Worm (Caenorhabditis elegans) whole organism, young adult: ENCODE measurements around the gene msp-33.

Experiments
- B0035.1 ChIP-seq: sonication (generic microtip); optimal IDR thresholded peaks from 2 replicates; lab custom pipeline; 2016; ENCODE audit warnings: missing genetic modification characterization, mild to moderate bottlenecking, missing compliant biosample characterization, missing genotype, missing genetic modification reagents
- F39B2.1 ChIP-seq: fragments of 200-800 bp; sonication (Bioruptor generic); IDR thresholded peaks from 2 replicates; pipeline ENCODE4 v1.3.6; 2022; ENCODE audit warnings: missing genetic modification reagents, missing genetic modification characterization, missing compliant biosample characterization
- F52B5.7 ChIP-seq: sonication (generic microtip); optimal IDR thresholded peaks from 2 replicates; lab custom pipeline; 2016; ENCODE audit warnings: mild to moderate bottlenecking, missing genetic modification characterization, missing compliant biosample characterization
- T07F8.4 ChIP-seq: sonication (generic microtip); optimal IDR thresholded peaks from 2 replicates; lab custom pipeline; 2016; ENCODE audit warnings: mild to moderate bottlenecking, missing genetic modification characterization, moderate library complexity, missing compliant biosample characterization
- T26A5.8 ChIP-seq: sonication (generic microtip); optimal IDR thresholded peaks from 2 replicates; lab custom pipeline; 2016; ENCODE audit warnings: missing genetic modification characterization, missing compliant biosample characterization
- Y56A3A.18 ChIP-seq: fragments of 200-800 bp; sonication (Bioruptor generic); IDR thresholded peaks from 2 replicates; pipeline ENCODE4 v1.3.6; 2022; ENCODE audit warnings: missing genetic modification reagents, missing genetic modification characterization, missing compliant biosample characterization
- Y67H2A.10 ChIP-seq: fragments of 200-800 bp; sonication (Bioruptor generic); conservative IDR thresholded peaks from 2 replicates; pipeline ENCODE4 v1.3.6; 2022; ENCODE audit warnings: missing genetic modification reagents, missing genetic modification characterization, missing compliant biosample characterization
- ZK185.1 ChIP-seq: sonication (generic microtip); optimal IDR thresholded peaks from 2 replicates; lab custom pipeline; 2016; ENCODE audit warnings: mild to moderate bottlenecking, missing genetic modification characterization, missing compliant biosample characterization; ENCODE audit not compliant: poor library complexity, severe bottlenecking
- akir-1 ChIP-seq: fragments of 200-800 bp; sonication (Bioruptor generic); optimal IDR thresholded peaks from 2 replicates; lab custom pipeline; 2018; ENCODE audit warnings: mild to moderate bottlenecking, missing genetic modification characterization, moderate library complexity, missing compliant biosample characterization
- ama-1 ChIP-seq, 3 experiments: fragments of 150-350 bp in 1 of 3; sonication (generic microtip) in 2 of 3; optimal IDR thresholded peaks; 2 replicates each; lab custom pipeline; 2014 to 2018; ENCODE audit warnings: missing biosample characterization in 2 of 3, missing genetic modification characterization in 2 of 3, missing genetic modification reagents in 2 of 3
- aptf-3 ChIP-seq: fragments of 200-800 bp; sonication (Bioruptor generic); IDR thresholded peaks from 2 replicates; pipeline ENCODE4 v1.3.6; 2022; ENCODE audit warnings: missing genetic modification characterization, missing compliant biosample characterization
- attf-6 ChIP-seq: fragments of 200-800 bp; sonication (Bioruptor generic); IDR thresholded peaks from 2 replicates; pipeline ENCODE4 v1.3.6; 2022; ENCODE audit warnings: missing genetic modification reagents, missing genetic modification characterization, missing compliant biosample characterization
- bed-1 ChIP-seq: fragments of 200-800 bp; sonication (Bioruptor generic); IDR thresholded peaks from 2 replicates; pipeline ENCODE4 v1.3.6; 2022; ENCODE audit warnings: missing genetic modification reagents, missing genetic modification characterization, missing compliant biosample characterization
- cebp-1 ChIP-seq, 2 experiments: fragments of 200-800 bp in 1 of 2; sonication (Bioruptor generic) in 1 of 2; sonication (generic microtip) in 1 of 2; IDR thresholded peaks in 1 of 2; optimal IDR thresholded peaks in 1 of 2; 2 replicates each; pipeline versions ENCODE4 v1.3.6 to Lab custom; 2017 to 2022; ENCODE audit warnings: missing compliant biosample characterization in 2 of 2, missing genetic modification characterization in 2 of 2, mild to moderate bottlenecking in 1 of 2, missing genetic modification reagents in 1 of 2, moderate library complexity in 1 of 2
- ceh-100 ChIP-seq: fragments of 200-800 bp; sonication (Bioruptor generic); IDR thresholded peaks from 2 replicates; pipeline ENCODE4 v1.3.6; 2022; ENCODE audit warnings: missing genetic modification reagents, missing genetic modification characterization, missing compliant biosample characterization
- ceh-40 ChIP-seq: fragments of 200-800 bp; sonication (Bioruptor generic); IDR thresholded peaks from 2 replicates; pipeline ENCODE4 v1.3.6; 2022; ENCODE audit warnings: missing genetic modification characterization, missing compliant biosample characterization
- ceh-79 ChIP-seq: sonication (generic microtip); optimal IDR thresholded peaks from 2 replicates; lab custom pipeline; 2017; ENCODE audit warnings: mild to moderate bottlenecking, missing genetic modification characterization, missing compliant biosample characterization
- chd-7 ChIP-seq: sonication (generic microtip); optimal IDR thresholded peaks from 2 replicates; lab custom pipeline; 2016; ENCODE audit warnings: mild to moderate bottlenecking, missing genetic modification characterization, moderate library complexity, missing compliant biosample characterization
- die-1 ChIP-seq: sonication (generic microtip); optimal IDR thresholded peaks from 2 replicates; lab custom pipeline; 2016; ENCODE audit warnings: missing genotype, mild to moderate bottlenecking, missing genetic modification characterization, missing compliant biosample characterization
- dpff-1 ChIP-seq: sonication (generic microtip); optimal IDR thresholded peaks from 2 replicates; lab custom pipeline; 2017; ENCODE audit warnings: mild to moderate bottlenecking, missing genetic modification characterization, missing compliant biosample characterization
- egl-18 ChIP-seq: fragments of 200-800 bp; sonication (Bioruptor generic); IDR thresholded peaks from 2 replicates; pipeline ENCODE4 v1.3.6; 2022; ENCODE audit warnings: missing genetic modification reagents, missing genetic modification characterization, missing compliant biosample characterization
- egl-44 ChIP-seq: fragments of 200-800 bp; sonication (Bioruptor generic); IDR thresholded peaks from 2 replicates; pipeline ENCODE4 v1.3.6; 2022; ENCODE audit warnings: missing genetic modification reagents, missing genetic modification characterization, missing compliant biosample characterization
- gei-17 ChIP-seq: fragments of 200-800 bp; sonication (Bioruptor generic); optimal IDR thresholded peaks from 2 replicates; lab custom pipeline; 2018; ENCODE audit warnings: mild to moderate bottlenecking, missing genetic modification characterization, missing compliant biosample characterization
- him-1 ChIP-seq: sonication (generic microtip); optimal IDR thresholded peaks from 2 replicates; lab custom pipeline; 2016; ENCODE audit warnings: missing genotype, missing genetic modification reagents, missing genetic modification characterization, missing compliant biosample characterization
- hmg-1.2 ChIP-seq: fragments of 200-800 bp; sonication (Bioruptor generic); IDR thresholded peaks from 2 replicates; pipeline ENCODE4 v1.3.6; 2022; ENCODE audit warnings: missing genetic modification reagents, missing genetic modification characterization, missing compliant biosample characterization
- hsf-1 ChIP-seq: fragments of 200-800 bp; sonication (Bioruptor generic); IDR thresholded peaks from 2 replicates; pipeline ENCODE4 v1.3.6; 2022; ENCODE audit warnings: missing genetic modification reagents, missing genetic modification characterization, missing compliant biosample characterization
- let-526 ChIP-seq: fragments of 200-800 bp; sonication (Bioruptor generic); IDR thresholded peaks from 2 replicates; pipeline ENCODE4 v1.3.6; 2022; ENCODE audit warnings: missing genetic modification reagents, missing genetic modification characterization, missing compliant biosample characterization
- let-607 ChIP-seq, 2 experiments: fragments of 200-800 bp in 1 of 2; sonication (Bioruptor generic) in 1 of 2; sonication (generic microtip) in 1 of 2; optimal IDR thresholded peaks; 2 replicates each; lab custom pipeline; 2016 to 2018; ENCODE audit warnings: mild to moderate bottlenecking in 2 of 2, missing compliant biosample characterization in 2 of 2, missing genetic modification characterization in 2 of 2, moderate library complexity in 2 of 2, missing genotype in 1 of 2
- lin-26 ChIP-seq: fragments of 200-800 bp; sonication (Bioruptor generic); IDR thresholded peaks from 2 replicates; pipeline ENCODE4 v1.3.6; 2022; ENCODE audit warnings: missing genetic modification reagents, missing genetic modification characterization, missing compliant biosample characterization
- lin-35 ChIP-seq, 3 experiments: fragments of 150-350 bp in 2 of 3; sonication (generic microtip) in 1 of 3; optimal IDR thresholded peaks; 2 replicates each; lab custom pipeline; 2014 to 2018; ENCODE audit warnings: missing biosample characterization in 3 of 3, missing genetic modification characterization in 3 of 3, missing genetic modification reagents in 3 of 3
- lin-40 ChIP-seq: sonication (generic microtip); optimal IDR thresholded peaks from 2 replicates; lab custom pipeline; 2016; ENCODE audit warnings: missing genetic modification characterization, mild to moderate bottlenecking, missing compliant biosample characterization, missing genotype, missing genetic modification reagents
- lir-1 ChIP-seq: fragments of 200-800 bp; sonication (Bioruptor generic); conservative IDR thresholded peaks from 2 replicates; pipeline ENCODE4 v1.3.6; 2022; ENCODE audit warnings: missing genetic modification reagents, missing genetic modification characterization, missing compliant biosample characterization
- lsl-1 ChIP-seq: fragments of 200-800 bp; sonication (Bioruptor generic); optimal IDR thresholded peaks from 2 replicates; lab custom pipeline; 2018; ENCODE audit warnings: mild to moderate bottlenecking, missing genetic modification characterization, moderate library complexity, missing compliant biosample characterization
- mxl-1 ChIP-seq: sonication (generic microtip); optimal IDR thresholded peaks from 2 replicates; lab custom pipeline; 2016; ENCODE audit warnings: missing genetic modification characterization, missing compliant biosample characterization
- nfya-1 ChIP-seq: sonication (generic microtip); optimal IDR thresholded peaks from 2 replicates; lab custom pipeline; 2017; ENCODE audit warnings: antibody characterized with exemption, missing compliant biosample characterization, missing genetic modification characterization, borderline replicate concordance; ENCODE audit not compliant: insufficient read depth
- nhr-120 ChIP-seq: fragments of 200-800 bp; sonication (Bioruptor generic); IDR thresholded peaks from 2 replicates; pipeline ENCODE4 v1.3.6; 2022; ENCODE audit warnings: missing genetic modification characterization, missing compliant biosample characterization
- nhr-80 ChIP-seq: sonication (generic microtip); optimal IDR thresholded peaks from 2 replicates; lab custom pipeline; 2016; ENCODE audit warnings: missing genetic modification characterization, missing compliant biosample characterization
- nhr-90 ChIP-seq: sonication (generic microtip); optimal IDR thresholded peaks from 2 replicates; lab custom pipeline; 2016; ENCODE audit warnings: missing genotype, mild to moderate bottlenecking, missing genetic modification characterization, missing compliant biosample characterization
- rcor-1 ChIP-seq: fragments of 200-800 bp; sonication (Bioruptor generic); IDR thresholded peaks from 2 replicates; pipeline ENCODE4 v1.3.6; 2022; ENCODE audit warnings: missing genetic modification reagents, missing genetic modification characterization, missing compliant biosample characterization
- repo-1 ChIP-seq: sonication (generic microtip); optimal IDR thresholded peaks from 2 replicates; lab custom pipeline; 2017; ENCODE audit warnings: mild to moderate bottlenecking, missing genetic modification characterization, missing compliant biosample characterization
- sdz-38 ChIP-seq: sonication (generic microtip); optimal IDR thresholded peaks from 2 replicates; lab custom pipeline; 2016; ENCODE audit warnings: missing genotype, missing genetic modification characterization, missing compliant biosample characterization
- snpc-3.4 ChIP-seq: sonication (generic microtip); optimal IDR thresholded peaks from 2 replicates; lab custom pipeline; 2017; ENCODE audit warnings: missing genetic modification characterization, mild to moderate bottlenecking, missing compliant biosample characterization, antibody characterized with exemption, moderate library complexity, missing genotype, missing genetic modification reagents
- snpc-4 ChIP-seq, 5 experiments: fragments of 150-350 bp in 1 of 5; sonication (generic microtip) in 4 of 5; optimal IDR thresholded peaks; 2 replicates each; lab custom pipeline; 2014 to 2018; ENCODE audit warnings: missing genetic modification characterization in 5 of 5, missing biosample characterization in 3 of 5, antibody characterized with exemption in 2 of 5, mild to moderate bottlenecking in 2 of 5, missing compliant biosample characterization in 2 of 5, missing genotype in 2 of 5, moderate library complexity in 2 of 5, missing genetic modification reagents in 1 of 5
- tbx-9 ChIP-seq: sonication (generic microtip); optimal IDR thresholded peaks from 2 replicates; lab custom pipeline; 2016; ENCODE audit warnings: borderline replicate concordance, missing genetic modification characterization, inconsistent platforms, missing compliant biosample characterization
- ztf-26 ChIP-seq: sonication (generic microtip); optimal IDR thresholded peaks from 2 replicates; lab custom pipeline; 2017; ENCODE audit warnings: missing genetic modification characterization, missing compliant biosample characterization
- ztf-28 ChIP-seq: fragments of 200-800 bp; sonication (Bioruptor generic); IDR thresholded peaks from 2 replicates; pipeline ENCODE4 v1.3.6; 2022; ENCODE audit warnings: missing genetic modification reagents, missing genetic modification characterization, missing compliant biosample characterization

msp-33 gene

ce11 chrII:4851594-4852106 is 40.8 kb downstream of the msp-33 start, which contains the start of gene dnj-9 (continued):
- TF ChIP-seq mxl-1 (tag; lab: Kevin White, UChicago), result no peak
- TF ChIP-seq snpc-3.4 (tag; lab: Kevin White, UChicago), result peak; percentile 94
- TF ChIP-seq rcor-1, result peak; percentile 94
- TF ChIP-seq lin-26 (GFP tag; lab: Robert Waterston, UW), result peak; percentile 40; the same call in 1 of the 2 replicates
- TF ChIP-seq let-526 (GFP tag; lab: Robert Waterston, UW), result peak; percentile 83; the same call in 1 of the 2 replicates
- peak; percentile 72; the same call in 1 of the 2 replicates for TF ChIP-seq egl-18 (GFP tag; lab: Robert Waterston, UW)
- peak; percentile 84 for TF ChIP-seq ztf-26 (tag; lab: Kevin White, UChicago)
- TF ChIP-seq lin-40 (tag; lab: Kevin White, UChicago), result peak; percentile 97
- TF ChIP-seq T26A5.8 (tag; lab: Kevin White, UChicago), result no peak
- TF ChIP-seq ZK185.1 (tag; lab: Kevin White, UChicago), result peak; percentile 95
- TF ChIP-seq gei-17 (GFP tag; lab: Kevin White, UChicago), result peak; percentile 87
- TF ChIP-seq him-1 (tag; lab: Kevin White, UChicago), result peak; percentile 81
- peak; percentile 74 for TF ChIP-seq snpc-4 (GFP tag; optimal IDR thresholded peaks at IDR 0.05; lab: Kevin White, UChicago)
- TF ChIP-seq snpc-4 (tag; optimal IDR thresholded peaks at IDR 0.05; lab: Kevin White, UChicago), result peak in 3 of 4 experiments; percentile 82 to 86 (median 84)
- peak; percentile 37; the same call in 1 of the 2 replicates for TF ChIP-seq Y67H2A.10 (GFP tag; lab: Robert Waterston, UW)
- TF ChIP-seq akir-1 (GFP tag; lab: Kevin White, UChicago), result no peak
- peak; percentile 64 for TF ChIP-seq nhr-80 (tag; lab: Kevin White, UChicago)
- TF ChIP-seq aptf-3 (GFP tag; lab: Robert Waterston, UW), result no peak
- TF ChIP-seq T07F8.4 (tag; lab: Kevin White, UChicago), result peak; percentile 41
- no peak for TF ChIP-seq bed-1 (GFP tag; lab: Robert Waterston, UW)
- TF ChIP-seq egl-44 (GFP tag; lab: Robert Waterston, UW), result peak; percentile 82; the same call in 1 of the 2 replicates
- peak; percentile 51; the same call in 1 of the 2 replicates for TF ChIP-seq ceh-40 (GFP tag; lab: Robert Waterston, UW)
- TF ChIP-seq hmg-1.2, result peak; percentile 73
- peak; percentile 75 for TF ChIP-seq F39B2.1
- peak; percentile 94 for TF ChIP-seq repo-1 (tag; lab: Kevin White, UChicago)
- TF ChIP-seq ceh-79, result no peak
- no peak for TF ChIP-seq nfya-1 (tag; lab: Kevin White, UChicago)
- no peak for TF ChIP-seq nhr-90 (tag; lab: Kevin White, UChicago)
- no peak for TF ChIP-seq ama-1 (optimal IDR thresholded peaks at IDR 0.05; lab: Kevin White, UChicago)
- TF ChIP-seq ama-1 (GFP tag; optimal IDR thresholded peaks at IDR 0.05; lab: Kevin White, UChicago), result peak in 1 of 2 experiments; percentile 62
- TF ChIP-seq die-1 (tag; lab: Kevin White, UChicago), result peak; percentile 53
- no peak for TF ChIP-seq dpff-1
- peak; percentile 81 for TF ChIP-seq chd-7 (tag; lab: Kevin White, UChicago)
- TF ChIP-seq lsl-1, result peak; percentile 82
- TF ChIP-seq hsf-1 (GFP tag; lab: Robert Waterston, UW), result peak; percentile 88
- TF ChIP-seq B0035.1, result peak; percentile 78
- TF ChIP-seq ceh-100 (GFP tag; lab: Robert Waterston, UW), result peak; percentile 84
- TF ChIP-seq ztf-28 (GFP tag; lab: Robert Waterston, UW), result no peak
- TF ChIP-seq F52B5.7 (tag; lab: Kevin White, UChicago), result no peak
- TF ChIP-seq tbx-9 (tag; lab: Kevin White, UChicago), result no peak
- TF ChIP-seq Y56A3A.18 (GFP tag; lab: Robert Waterston, UW), result peak; percentile 95
- no peak for TF ChIP-seq nhr-120 (GFP tag; lab: Robert Waterston, UW)
- TF ChIP-seq lin-35 (GFP tag; optimal IDR thresholded peaks at IDR 0.05; lab: Kevin White, UChicago), result peak; percentile 86 to 99 (median 92)
- peak; percentile 73 for TF ChIP-seq attf-6 (GFP tag; lab: Robert Waterston, UW)
- no peak for TF ChIP-seq sdz-38 (tag; lab: Kevin White, UChicago)
- TF ChIP-seq lir-1 (GFP tag; lab: Robert Waterston, UW), result peak; percentile 78
- peak; percentile 41 to 82 for TF ChIP-seq let-607 (tag; optimal IDR thresholded peaks at IDR 0.05; lab: Kevin White, UChicago)
- TF ChIP-seq cebp-1 (GFP tag; IDR thresholded peaks at IDR 0.05; lab: Robert Waterston, UW), result peak; percentile 54
- peak; percentile 92 for TF ChIP-seq cebp-1 (tag; optimal IDR thresholded peaks at IDR 0.05; lab: Kevin White, UChicago)
